Worm (Caenorhabditis elegans) whole organism, young adult: ENCODE results near the gene C23F12.9.

Experiments used
- Y56A3A.18 ChIP-seq: fragments of 200-800 bp; sonication (Bioruptor generic); IDR thresholded peaks from 2 replicates; pipeline ENCODE4 v1.3.6; 2022; ENCODE audit warnings: missing genetic modification reagents, missing genetic modification characterization, missing compliant biosample characterization
- ceh-91 ChIP-seq: fragments of 200-800 bp; sonication (Bioruptor generic); IDR thresholded peaks from 2 replicates; pipeline ENCODE4 v1.3.6; 2022; ENCODE audit warnings: missing genetic modification reagents, missing genetic modification characterization, missing compliant biosample characterization
- mes-4 ChIP-seq: sonication (generic microtip); optimal IDR thresholded peaks from 2 replicates; lab custom pipeline; 2016; ENCODE audit warnings: missing genotype, missing genetic modification characterization, missing compliant biosample characterization
- nfya-2 ChIP-seq: fragments of 200-800 bp; sonication (Bioruptor generic); IDR thresholded peaks from 2 replicates; pipeline ENCODE4 v1.3.6; 2022; ENCODE audit warnings: missing genetic modification reagents, missing genetic modification characterization, missing compliant biosample characterization
- somi-1 ChIP-seq: fragments of 200-800 bp; sonication (Bioruptor generic); optimal IDR thresholded peaks from 2 replicates; lab custom pipeline; 2018; ENCODE audit warnings: mild to moderate bottlenecking, missing genetic modification characterization, missing compliant biosample characterization

DNA sequence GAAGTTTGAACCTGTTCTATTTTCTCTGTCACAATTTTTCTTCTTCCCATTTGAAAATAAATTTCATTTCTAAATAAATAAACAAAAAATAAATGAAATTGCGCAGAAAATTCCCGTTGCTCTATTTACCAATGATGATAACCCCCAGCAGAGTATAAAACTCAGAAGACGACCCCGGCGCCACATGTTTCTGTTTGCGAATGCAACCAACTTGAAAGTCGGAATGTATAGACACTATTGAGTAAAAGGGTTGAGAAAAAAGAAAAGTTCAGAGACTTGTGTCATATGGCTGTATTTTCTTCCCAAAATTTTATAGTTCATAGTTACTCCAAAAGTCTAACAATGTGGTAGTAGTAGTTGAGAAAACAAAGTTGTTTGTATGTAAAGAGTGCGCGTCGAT, 17.8 kb downstream of the C23F12.9 start:
- TF ChIP-seq ceh-91 (GFP tag; lab: Robert Waterston, UW) (no peak), Y56A3A.18 (no peak), nfya-2 (GFP tag; lab: Robert Waterston, UW) (no peak), somi-1 (no peak), mes-4 (tag; lab: Kevin White, UChicago) (no peak)
